Worm (Caenorhabditis elegans): ENCODE results near the gene H20E11.2.

- TF ChIP-seq flt-1 (GFP tag; IDR thresholded peaks at IDR 0.05), result no peak
- no peak for TF ChIP-seq B0310.2 (tag; optimal IDR thresholded peaks at IDR 0.05)
- no peak for TF ChIP-seq ama-1 (optimal IDR thresholded peaks at IDR 0.05)
- TF ChIP-seq ceh-36 (tag; optimal IDR thresholded peaks at IDR 0.05), result no peak
Observed at ce11 chrIV:6822406-6822805, 5.2 kb upstream of the H20E11.2 start, which contains the start of gene C17H12.6.
